Worm (Caenorhabditis elegans) whole organism, young adult: Measurements from ENCODE around the gene M03F8.7.

ENCODE experiments used
- B0019.2 ChIP-seq: fragments of 200-800 bp; sonication (Bioruptor generic); conservative IDR thresholded peaks from 2 replicates; pipeline ENCODE4 v1.3.6; 2022; ENCODE audit warnings: missing genetic modification reagents, missing genetic modification characterization, missing compliant biosample characterization
- B0261.1 ChIP-seq: sonication (generic microtip); optimal IDR thresholded peaks from 2 replicates; lab custom pipeline; 2016; ENCODE audit warnings: mild to moderate bottlenecking, missing genetic modification characterization, moderate library complexity, missing compliant biosample characterization
- B0336.3 ChIP-seq: fragments of 200-800 bp; sonication (Bioruptor generic); IDR thresholded peaks from 2 replicates; pipeline ENCODE4 v1.3.6; 2022; ENCODE audit warnings: missing genetic modification characterization, missing compliant biosample characterization
- C17E4.6 ChIP-seq: fragments of 200-800 bp; sonication (Bioruptor generic); IDR thresholded peaks from 2 replicates; pipeline ENCODE4 v1.3.6; 2022; ENCODE audit warnings: missing genetic modification reagents, missing genetic modification characterization, missing compliant biosample characterization
- F22D6.2 ChIP-seq: sonication (generic microtip); optimal IDR thresholded peaks from 2 replicates; lab custom pipeline; 2016; ENCODE audit warnings: mild to moderate bottlenecking, missing genetic modification characterization, missing compliant biosample characterization
- F37B4.10 ChIP-seq: fragments of 200-800 bp; sonication (Bioruptor generic); IDR thresholded peaks from 2 replicates; pipeline ENCODE4 v1.3.6; 2022; ENCODE audit warnings: missing genetic modification characterization, missing compliant biosample characterization
- F39B2.1 ChIP-seq: fragments of 200-800 bp; sonication (Bioruptor generic); IDR thresholded peaks from 2 replicates; pipeline ENCODE4 v1.3.6; 2022; ENCODE audit warnings: missing genetic modification reagents, missing genetic modification characterization, missing compliant biosample characterization
- F55B11.4 ChIP-seq: sonication (generic microtip); optimal IDR thresholded peaks from 2 replicates; lab custom pipeline; 2016; ENCODE audit warnings: missing compliant biosample characterization, missing genetic modification characterization, borderline replicate concordance; ENCODE audit not compliant: insufficient read depth
- F57A8.1 ChIP-seq: fragments of 200-800 bp; sonication (Bioruptor generic); optimal IDR thresholded peaks from 2 replicates; lab custom pipeline; 2018; ENCODE audit warnings: mild to moderate bottlenecking, missing genetic modification characterization, moderate library complexity, missing compliant biosample characterization
- T26A5.8 ChIP-seq: sonication (generic microtip); optimal IDR thresholded peaks from 2 replicates; lab custom pipeline; 2016; ENCODE audit warnings: missing genetic modification characterization, missing compliant biosample characterization
- Y56A3A.18 ChIP-seq: fragments of 200-800 bp; sonication (Bioruptor generic); IDR thresholded peaks from 2 replicates; pipeline ENCODE4 v1.3.6; 2022; ENCODE audit warnings: missing genetic modification reagents, missing genetic modification characterization, missing compliant biosample characterization
- attf-6 ChIP-seq: fragments of 200-800 bp; sonication (Bioruptor generic); IDR thresholded peaks from 2 replicates; pipeline ENCODE4 v1.3.6; 2022; ENCODE audit warnings: missing genetic modification reagents, missing genetic modification characterization, missing compliant biosample characterization
- bed-1 ChIP-seq: fragments of 200-800 bp; sonication (Bioruptor generic); IDR thresholded peaks from 2 replicates; pipeline ENCODE4 v1.3.6; 2022; ENCODE audit warnings: missing genetic modification reagents, missing genetic modification characterization, missing compliant biosample characterization
- bed-2 ChIP-seq: fragments of 200-800 bp; sonication (Bioruptor generic); IDR thresholded peaks from 2 replicates; pipeline ENCODE4 v1.3.6; 2022; ENCODE audit warnings: missing genetic modification reagents, missing genetic modification characterization, missing compliant biosample characterization
- ccch-3 ChIP-seq: fragments of 200-800 bp; sonication (Bioruptor generic); optimal IDR thresholded peaks from 2 replicates; lab custom pipeline; 2018; ENCODE audit warnings: mild to moderate bottlenecking, missing genetic modification characterization, missing compliant biosample characterization
- cebp-1 ChIP-seq, 2 experiments: fragments of 200-800 bp in 1 of 2; sonication (Bioruptor generic) in 1 of 2; sonication (generic microtip) in 1 of 2; IDR thresholded peaks in 1 of 2; optimal IDR thresholded peaks in 1 of 2; 2 replicates each; pipeline versions ENCODE4 v1.3.6 to Lab custom; 2017 to 2022; ENCODE audit warnings: missing compliant biosample characterization in 2 of 2, missing genetic modification characterization in 2 of 2, mild to moderate bottlenecking in 1 of 2, missing genetic modification reagents in 1 of 2, moderate library complexity in 1 of 2
- ceh-40 ChIP-seq: fragments of 200-800 bp; sonication (Bioruptor generic); IDR thresholded peaks from 2 replicates; pipeline ENCODE4 v1.3.6; 2022; ENCODE audit warnings: missing genetic modification characterization, missing compliant biosample characterization
- die-1 ChIP-seq: sonication (generic microtip); optimal IDR thresholded peaks from 2 replicates; lab custom pipeline; 2016; ENCODE audit warnings: missing genotype, mild to moderate bottlenecking, missing genetic modification characterization, missing compliant biosample characterization
- dpl-1 ChIP-seq: fragments of 150-350 bp; optimal IDR thresholded peaks from 2 replicates; lab custom pipeline; 2014; ENCODE audit warnings: missing biosample characterization, missing genetic modification reagents, missing genetic modification characterization
- ekl-4 ChIP-seq: fragments of 200-800 bp; sonication (Bioruptor generic); IDR thresholded peaks from 2 replicates; pipeline ENCODE4 v1.3.6; 2022; ENCODE audit warnings: missing genetic modification reagents, missing genetic modification characterization, missing compliant biosample characterization
- gei-17 ChIP-seq: fragments of 200-800 bp; sonication (Bioruptor generic); optimal IDR thresholded peaks from 2 replicates; lab custom pipeline; 2018; ENCODE audit warnings: mild to moderate bottlenecking, missing genetic modification characterization, missing compliant biosample characterization
- hlh-12 ChIP-seq: sonication (generic microtip); optimal IDR thresholded peaks from 2 replicates; lab custom pipeline; 2016; ENCODE audit warnings: missing genetic modification characterization, missing compliant biosample characterization
- hmg-1.2 ChIP-seq: fragments of 200-800 bp; sonication (Bioruptor generic); IDR thresholded peaks from 2 replicates; pipeline ENCODE4 v1.3.6; 2022; ENCODE audit warnings: missing genetic modification reagents, missing genetic modification characterization, missing compliant biosample characterization
- lin-26 ChIP-seq: fragments of 200-800 bp; sonication (Bioruptor generic); IDR thresholded peaks from 2 replicates; pipeline ENCODE4 v1.3.6; 2022; ENCODE audit warnings: missing genetic modification reagents, missing genetic modification characterization, missing compliant biosample characterization
- lin-40 ChIP-seq: sonication (generic microtip); optimal IDR thresholded peaks from 2 replicates; lab custom pipeline; 2016; ENCODE audit warnings: missing genetic modification characterization, mild to moderate bottlenecking, missing compliant biosample characterization, missing genotype, missing genetic modification reagents
- lsl-1 ChIP-seq: fragments of 200-800 bp; sonication (Bioruptor generic); optimal IDR thresholded peaks from 2 replicates; lab custom pipeline; 2018; ENCODE audit warnings: mild to moderate bottlenecking, missing genetic modification characterization, moderate library complexity, missing compliant biosample characterization
- mes-4 ChIP-seq: sonication (generic microtip); optimal IDR thresholded peaks from 2 replicates; lab custom pipeline; 2016; ENCODE audit warnings: missing genotype, missing genetic modification characterization, missing compliant biosample characterization
- nfya-2 ChIP-seq: fragments of 200-800 bp; sonication (Bioruptor generic); IDR thresholded peaks from 2 replicates; pipeline ENCODE4 v1.3.6; 2022; ENCODE audit warnings: missing genetic modification reagents, missing genetic modification characterization, missing compliant biosample characterization
- pbrm-1 ChIP-seq: fragments of 200-800 bp; sonication (Bioruptor generic); IDR thresholded peaks from 2 replicates; pipeline ENCODE4 v1.3.6; 2022; ENCODE audit warnings: missing genetic modification reagents, missing genetic modification characterization, missing compliant biosample characterization
- pha-4 ChIP-seq: fragments of 150-350 bp; sonication (generic microtip); optimal IDR thresholded peaks from 2 replicates; lab custom pipeline; 2014; ENCODE audit warnings: missing biosample characterization, missing genetic modification reagents, missing genetic modification characterization
- repo-1 ChIP-seq: sonication (generic microtip); optimal IDR thresholded peaks from 2 replicates; lab custom pipeline; 2017; ENCODE audit warnings: mild to moderate bottlenecking, missing genetic modification characterization, missing compliant biosample characterization
- rpc-1 ChIP-seq, 2 experiments: fragments of 150-350 bp in 1 of 2; sonication (generic microtip) in 1 of 2; optimal IDR thresholded peaks; 2 replicates each; lab custom pipeline; 2014 to 2018; ENCODE audit warnings: missing biosample characterization in 1 of 2, missing genetic modification characterization in 1 of 2, missing genetic modification reagents in 1 of 2, missing genotype in 1 of 2
- sea-2 ChIP-seq: fragments of 200-800 bp; sonication (Bioruptor generic); IDR thresholded peaks from 2 replicates; pipeline ENCODE4 v1.3.6; 2022; ENCODE audit warnings: missing genetic modification characterization, missing compliant biosample characterization
- snpc-1.3 ChIP-seq: sonication (generic microtip); optimal IDR thresholded peaks from 2 replicates; lab custom pipeline; 2017; ENCODE audit warnings: missing genetic modification characterization, mild to moderate bottlenecking, missing compliant biosample characterization, antibody characterized with exemption, moderate library complexity, missing genotype, missing genetic modification reagents; ENCODE audit not compliant: insufficient read depth
- somi-1 ChIP-seq: fragments of 200-800 bp; sonication (Bioruptor generic); optimal IDR thresholded peaks from 2 replicates; lab custom pipeline; 2018; ENCODE audit warnings: mild to moderate bottlenecking, missing genetic modification characterization, missing compliant biosample characterization
- tlf-1 ChIP-seq: fragments of 200-800 bp; sonication (Bioruptor generic); optimal IDR thresholded peaks from 2 replicates; lab custom pipeline; 2018; ENCODE audit warnings: mild to moderate bottlenecking, missing genetic modification characterization, missing compliant biosample characterization
- unc-130 ChIP-seq: sonication (generic microtip); optimal IDR thresholded peaks from 2 replicates; lab custom pipeline; 2016; ENCODE audit warnings: missing genetic modification reagents, missing genetic modification characterization, missing compliant biosample characterization
- ztf-18 ChIP-seq: sonication (generic microtip); optimal IDR thresholded peaks from 2 replicates; lab custom pipeline; 2016; ENCODE audit warnings: missing genotype, mild to moderate bottlenecking, missing genetic modification characterization, missing compliant biosample characterization
- ztf-25 ChIP-seq: fragments of 200-800 bp; sonication (Bioruptor generic); IDR thresholded peaks from 2 replicates; pipeline ENCODE4 v1.3.6; 2022; ENCODE audit warnings: missing genetic modification reagents, missing genetic modification characterization, missing compliant biosample characterization
- ztf-3 ChIP-seq: fragments of 200-800 bp; sonication (Bioruptor generic); optimal IDR thresholded peaks from 2 replicates; lab custom pipeline; 2018; ENCODE audit warnings: mild to moderate bottlenecking, missing genetic modification characterization, missing compliant biosample characterization

Gene M03F8.7

ce11 chrV:5936691-5937090 lies at the start of gene M03F8.7, which contains the start of gene M03F8.5:
Gene M03F8.7 (plus strand): TSS chrV:5936939.
Gene M03F8.5 (minus strand): TSS chrV:5936791.
- TF ChIP-seq ztf-3 (GFP tag; lab: Kevin White, UChicago) (no peak), repo-1 (tag; lab: Kevin White, UChicago) (no peak), F22D6.2 (tag; lab: Kevin White, UChicago) (no peak), tlf-1 (GFP tag; lab: Kevin White, UChicago) (no peak), hlh-12 (no peak), Y56A3A.18 (GFP tag; lab: Robert Waterston, UW) (no peak), bed-2 (GFP tag; lab: Robert Waterston, UW) (no peak), B0019.2 (no peak), lsl-1 (GFP tag; lab: Kevin White, UChicago) (no peak), ekl-4 (GFP tag; lab: Robert Waterston, UW) (no peak), ztf-25 (GFP tag; lab: Robert Waterston, UW) (no peak)

DNA sequence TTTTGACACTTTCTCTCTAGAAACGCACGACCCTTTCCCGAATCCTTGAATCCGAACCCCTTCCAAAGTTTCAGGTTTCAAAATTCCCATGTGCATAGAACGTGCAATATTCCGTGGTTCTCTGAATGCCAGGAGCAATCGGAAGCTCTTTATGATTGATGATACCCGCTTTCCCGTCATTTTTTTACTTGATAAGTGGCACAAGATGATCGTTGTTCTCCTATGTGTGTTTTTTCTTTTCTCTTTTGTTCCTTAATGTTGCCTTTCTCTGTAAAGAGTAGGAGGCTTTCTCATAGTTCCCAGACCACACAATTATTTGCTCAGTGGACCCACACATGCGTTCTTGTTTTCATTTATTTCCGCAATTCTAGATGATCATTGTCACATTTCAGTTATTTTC lies 47.9 kb upstream of the M03F8.7 start:
- TF ChIP-seq snpc-1.3 = no peak

DNA sequence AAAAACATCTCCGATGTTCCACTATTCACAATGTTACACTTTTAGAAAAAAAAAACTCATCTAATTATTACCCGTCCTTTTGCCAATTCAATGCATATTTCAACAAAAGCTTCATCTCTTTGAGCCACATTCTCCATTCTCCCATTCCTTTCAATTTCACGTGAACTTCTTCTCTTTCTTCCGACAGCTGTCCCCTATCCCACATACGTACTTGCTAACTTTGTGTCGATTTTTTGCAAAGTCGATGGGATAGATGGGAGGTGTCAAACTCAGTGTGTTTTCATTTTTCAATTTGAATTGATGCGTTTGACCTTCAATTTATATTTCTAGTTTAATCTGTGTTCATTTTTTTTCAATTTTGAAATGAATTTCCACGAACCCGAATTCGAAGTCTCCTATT lies 45.5 kb upstream of the M03F8.7 start:
- TF ChIP-seq nfya-2 (GFP tag; lab: Robert Waterston, UW) = no peak
- no peak for TF ChIP-seq rpc-1 (optimal IDR thresholded peaks at IDR 0.05; lab: Kevin White, UChicago)
- no peak for TF ChIP-seq rpc-1 (tag; optimal IDR thresholded peaks at IDR 0.05; lab: Kevin White, UChicago)
- no peak for TF ChIP-seq hmg-1.2 (GFP tag; lab: Robert Waterston, UW)
- TF ChIP-seq ccch-3 = no peak
- TF ChIP-seq die-1 = no peak
- TF ChIP-seq B0261.1 (tag; lab: Kevin White, UChicago) = no peak
- no peak for TF ChIP-seq F55B11.4 (tag; lab: Kevin White, UChicago)
- TF ChIP-seq F37B4.10 = no peak
- no peak for TF ChIP-seq Y56A3A.18 (GFP tag; lab: Robert Waterston, UW)
- no peak for TF ChIP-seq cebp-1 (GFP tag; IDR thresholded peaks at IDR 0.05; lab: Robert Waterston, UW)
- TF ChIP-seq cebp-1 (tag; optimal IDR thresholded peaks at IDR 0.05; lab: Kevin White, UChicago) = no peak
- no peak for TF ChIP-seq sea-2
- no peak for TF ChIP-seq ceh-40 (GFP tag; lab: Robert Waterston, UW)
- no peak for TF ChIP-seq F57A8.1 (GFP tag; lab: Kevin White, UChicago)
- TF ChIP-seq pbrm-1 = no peak
- no peak for TF ChIP-seq pha-4 (tag; lab: Kevin White, UChicago)

DNA sequence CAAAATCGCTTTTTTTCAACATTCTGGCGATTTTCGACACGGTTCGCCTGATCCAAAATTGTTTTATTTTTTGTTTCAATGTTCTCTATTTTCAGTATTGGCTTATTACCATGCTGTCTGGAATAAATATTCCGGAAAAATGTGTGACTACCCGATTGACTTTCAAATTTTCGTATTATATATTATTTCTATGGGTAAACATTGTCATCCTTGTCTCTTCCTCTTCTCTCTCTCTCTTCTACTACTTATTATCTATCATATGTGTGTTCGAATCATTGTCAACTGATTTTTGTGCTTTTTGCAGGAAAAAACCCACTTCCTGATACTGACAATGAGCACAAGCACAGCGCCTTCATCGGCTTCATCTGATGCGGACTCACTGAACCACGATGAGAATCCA lies 43.7 kb upstream of the M03F8.7 start, which contains the start of gene C04E6.7:
TSS of gene C04E6.7 (plus strand) at position 301 of the 400 bp plus-strand sequence.
- TF ChIP-seq B0336.3 (GFP tag; lab: Robert Waterston, UW) (no peak), somi-1 (GFP tag; lab: Kevin White, UChicago) (no peak), attf-6 (no peak), gei-17 (GFP tag; lab: Kevin White, UChicago) (no peak), F39B2.1 (GFP tag; lab: Robert Waterston, UW) (no peak), lin-26 (no peak), die-1 (no peak), T26A5.8 (tag; lab: Kevin White, UChicago) (no peak), unc-130 (GFP tag; lab: Kevin White, UChicago) (no peak), bed-1 (no peak), mes-4 (tag; lab: Kevin White, UChicago) (no peak), dpl-1 (GFP tag; lab: Kevin White, UChicago) (no peak), ztf-18 (tag; lab: Kevin White, UChicago) (no peak), repo-1 (tag; lab: Kevin White, UChicago) (no peak), ccch-3 (no peak), lin-40 (no peak), ztf-25 (GFP tag; lab: Robert Waterston, UW) (no peak), C17E4.6 (GFP tag; lab: Robert Waterston, UW) (no peak)
